Worm (Caenorhabditis elegans): ENCODE measurements around the gene R02D5.10.

DNA sequence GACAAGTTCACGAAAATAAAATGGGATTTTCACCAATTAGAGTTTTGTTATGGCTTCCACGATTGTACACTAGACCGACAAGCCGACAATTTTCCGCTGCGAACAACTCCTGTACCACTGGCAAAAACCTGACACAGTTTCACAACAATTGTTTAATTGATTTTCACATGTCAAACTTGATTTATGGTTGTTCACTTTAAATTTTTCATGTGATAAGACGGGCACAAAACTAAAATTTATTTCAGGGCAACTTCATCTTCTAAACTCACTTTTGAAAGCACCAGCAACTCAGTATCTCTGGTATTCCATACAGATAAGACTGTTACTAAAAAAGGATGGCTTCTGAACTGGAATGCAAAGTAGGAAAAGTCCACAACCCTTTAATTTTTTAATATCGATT is 686 bp upstream of the R02D5.10 start, which contains the start of gene R02D5.7:
- TF ChIP-seq ttx-3 (tag; optimal IDR thresholded peaks at IDR 0.05) (no peak), hlh-6 (tag; optimal IDR thresholded peaks at IDR 0.05) (no peak), unc-3 (GFP tag; conservative IDR thresholded peaks at IDR 0.05) (no peak), unc-3 (tag; optimal IDR thresholded peaks at IDR 0.05) (no peak), sox-2 (GFP tag; IDR thresholded peaks at IDR 0.05) (no peak), K02D7.2 (tag; optimal IDR thresholded peaks at IDR 0.05) (no peak), fkh-10 (GFP tag; optimal IDR thresholded peaks at IDR 0.05) (no peak), hlh-8 (tag; optimal IDR thresholded peaks at IDR 0.05) (no peak), rnt-1 (tag; optimal IDR thresholded peaks at IDR 0.05) (no peak), unc-55 (GFP tag; optimal IDR thresholded peaks at IDR 0.05) (no peak), hlh-30 (tag; optimal IDR thresholded peaks at IDR 0.05; ENCODE audit: insufficient read depth) (no peak), ceh-18 (tag; optimal IDR thresholded peaks at IDR 0.05) (no peak), nhr-11 (tag; optimal IDR thresholded peaks at IDR 0.05) (no peak)

All from whole organism, late embryonic.